Worm (Caenorhabditis elegans): ENCODE data around the gene oct-2.

Gene oct-2

DNA sequence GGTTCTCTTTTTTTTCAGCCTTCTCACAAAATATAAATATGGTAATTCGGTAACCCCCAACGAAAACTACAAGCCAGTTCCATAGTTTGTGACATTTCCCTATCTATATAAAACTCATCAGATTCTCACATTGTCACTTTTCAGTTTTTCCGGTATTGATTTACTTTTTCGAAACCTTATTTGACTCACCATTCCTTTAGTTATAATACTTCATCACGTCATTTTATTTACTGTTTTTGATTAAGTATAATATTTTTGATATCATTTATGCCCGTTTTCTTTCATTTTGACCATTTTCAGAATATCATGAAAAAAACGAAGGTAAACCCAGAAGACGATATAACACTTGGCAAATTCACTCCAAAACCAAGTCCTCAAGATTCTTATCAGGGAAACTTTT lies 5.6 kb downstream of the oct-2 start, which contains the start of gene pgp-3:
TSS of gene pgp-3 (plus strand) at position 301 of the 400 bp plus-strand sequence.
- no peak for TF ChIP-seq alr-1 (tag; optimal IDR thresholded peaks at IDR 0.05; ENCODE audit: borderline replicate concordance)
- TF ChIP-seq nhr-90 (tag; optimal IDR thresholded peaks at IDR 0.05; ENCODE audit: poor library complexity) = no peak
- no peak for TF ChIP-seq ztf-4 (tag; optimal IDR thresholded peaks at IDR 0.05)

DNA sequence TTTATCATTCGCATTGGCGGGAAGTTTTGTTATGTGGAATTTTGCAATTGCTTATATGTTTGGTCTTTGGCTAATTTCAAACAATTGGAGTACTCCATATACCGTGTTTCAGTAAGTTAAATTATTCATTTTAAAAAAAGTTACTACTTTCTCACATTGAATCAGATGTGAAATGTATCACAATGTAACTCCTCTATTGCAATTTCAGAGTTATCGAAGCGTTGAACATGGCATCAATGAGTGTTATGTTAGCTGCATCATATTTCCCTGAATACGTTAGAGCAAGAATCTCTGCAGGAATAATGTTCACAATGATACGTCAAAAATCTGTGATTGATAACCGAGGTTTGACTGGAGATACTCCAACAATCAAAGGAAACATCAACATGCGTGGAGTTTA lies 9.6 kb downstream of the oct-2 start:
- TF ChIP-seq ztf-11 (tag; optimal IDR thresholded peaks at IDR 0.05) (no peak), ceh-90 (tag; optimal IDR thresholded peaks at IDR 0.05) (no peak), efl-1 (optimal IDR thresholded peaks at IDR 0.05) (no peak), efl-1 (GFP tag; optimal IDR thresholded peaks at IDR 0.05 in 1 of 2) (no peak), lir-3 (tag; optimal IDR thresholded peaks at IDR 0.05; ENCODE audit: poor library complexity) (no peak), nhr-237 (tag; optimal IDR thresholded peaks at IDR 0.05) (no peak), egl-13 (tag; optimal IDR thresholded peaks at IDR 0.05) (no peak), fos-1 (tag; optimal IDR thresholded peaks at IDR 0.05) (no peak), zag-1 (tag; optimal IDR thresholded peaks at IDR 0.05) (no peak)

DNA sequence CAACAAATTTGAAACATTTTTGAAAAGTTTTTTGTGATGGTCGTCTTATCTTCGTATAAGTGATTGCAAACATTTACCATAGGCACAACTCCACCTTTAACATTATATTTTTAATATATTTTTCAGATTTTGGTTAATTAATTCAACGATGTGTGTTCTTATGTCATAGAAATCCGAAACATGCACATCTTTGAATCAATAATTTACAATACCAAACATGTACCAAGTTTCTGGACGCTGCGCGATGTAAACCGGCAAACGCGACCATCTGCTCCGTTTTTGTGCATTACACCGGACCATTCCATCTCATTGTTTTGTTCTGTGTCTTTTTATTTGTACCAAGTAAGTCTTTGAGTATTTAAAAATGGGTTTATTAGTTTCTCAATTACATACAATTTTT lies 11.3 kb downstream of the oct-2 start, which contains the start of gene pgp-4:
TSS of gene pgp-4 (plus strand) at position 301 of the 400 bp plus-strand sequence.
- TF ChIP-seq rnt-1 (tag; optimal IDR thresholded peaks at IDR 0.05) = no peak
- no peak for TF ChIP-seq C16A3.4 (tag; optimal IDR thresholded peaks at IDR 0.05)
- no peak for TF ChIP-seq elt-2 (tag; optimal IDR thresholded peaks at IDR 0.05)

DNA sequence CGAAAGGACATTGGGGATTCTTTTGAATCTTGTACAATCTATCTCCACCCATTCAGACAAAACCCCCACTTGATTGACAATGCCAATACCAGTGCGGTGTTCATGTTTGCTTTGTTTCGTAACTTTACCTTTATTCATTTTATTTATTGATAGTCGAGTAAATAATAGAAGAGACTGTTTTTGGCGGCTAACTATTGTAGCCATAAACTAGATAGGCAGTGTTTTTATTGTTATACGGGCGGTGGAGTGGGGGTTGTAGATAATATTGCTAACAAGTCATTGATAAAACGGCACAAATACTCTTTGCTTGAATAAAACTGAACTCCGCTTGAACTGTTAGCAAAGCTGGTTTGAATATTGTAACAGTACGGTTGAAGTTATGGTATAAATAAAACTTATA lies 18.7 kb downstream of the oct-2 start:
- no peak for TF ChIP-seq ceh-63 (GFP tag; optimal IDR thresholded peaks at IDR 0.05)
- TF ChIP-seq lin-14 (GFP tag; optimal IDR thresholded peaks at IDR 0.05) = peak; percentile 43
- TF ChIP-seq egl-27 (tag; optimal IDR thresholded peaks at IDR 0.05) = no peak
- no peak for TF ChIP-seq efl-1 (optimal IDR thresholded peaks at IDR 0.05)
- TF ChIP-seq efl-1 (GFP tag; optimal IDR thresholded peaks at IDR 0.05 in 1 of 2) = peak in 1 of 2 experiments; percentile 34
- TF ChIP-seq zip-4 (GFP tag; optimal IDR thresholded peaks at IDR 0.05) = no peak
- TF ChIP-seq nhr-71 (tag; optimal IDR thresholded peaks at IDR 0.05) = no peak
- no peak for TF ChIP-seq mep-1 (tag; optimal IDR thresholded peaks at IDR 0.05)

DNA sequence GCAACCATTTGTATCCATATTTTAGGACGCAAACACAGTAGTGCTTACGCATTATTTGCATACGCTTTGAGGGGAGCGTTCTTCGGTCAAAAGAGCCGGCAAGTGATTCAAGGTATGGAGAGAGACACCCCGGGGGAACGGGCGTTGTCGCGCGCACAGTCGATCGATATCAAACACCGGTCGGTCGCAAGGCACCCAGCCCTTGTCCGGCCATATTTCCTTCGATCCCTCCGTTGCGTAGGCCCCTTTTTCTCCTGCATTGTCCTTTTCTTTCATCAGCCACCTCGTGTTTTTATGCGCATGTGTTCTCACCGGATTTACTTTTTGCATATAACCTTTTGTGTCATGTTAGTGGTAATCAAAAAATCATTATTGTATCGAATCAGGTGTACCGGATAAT lies 19.7 kb downstream of the oct-2 start:
- no peak for TF ChIP-seq zip-4 (GFP tag; optimal IDR thresholded peaks at IDR 0.05)

DNA sequence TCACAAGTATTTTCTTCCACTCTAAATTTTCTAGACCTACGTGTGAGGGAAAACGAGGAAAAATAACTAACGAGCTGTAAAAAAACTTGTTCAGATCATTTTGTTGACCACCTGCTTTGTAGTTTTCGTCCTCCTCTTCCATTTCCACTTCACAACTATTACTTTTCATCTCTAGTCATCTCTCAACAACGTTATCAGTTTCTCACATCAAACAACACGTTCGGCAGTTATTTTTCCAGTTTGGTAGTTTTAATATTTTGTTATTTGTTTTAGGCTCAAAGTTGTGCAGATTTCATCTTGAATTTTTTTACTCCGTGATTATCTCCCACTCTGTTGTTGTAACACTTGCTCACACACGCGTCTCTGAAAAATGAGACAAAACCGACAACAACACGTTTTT lies 20.8 kb downstream of the oct-2 start:
- TF ChIP-seq lin-15B (tag; optimal IDR thresholded peaks at IDR 0.05) (no peak), efl-1 (optimal IDR thresholded peaks at IDR 0.05) (no peak), efl-1 (GFP tag; optimal IDR thresholded peaks at IDR 0.05 in 1 of 2) (peak in 1 of 2 experiments; percentile 58)

DNA sequence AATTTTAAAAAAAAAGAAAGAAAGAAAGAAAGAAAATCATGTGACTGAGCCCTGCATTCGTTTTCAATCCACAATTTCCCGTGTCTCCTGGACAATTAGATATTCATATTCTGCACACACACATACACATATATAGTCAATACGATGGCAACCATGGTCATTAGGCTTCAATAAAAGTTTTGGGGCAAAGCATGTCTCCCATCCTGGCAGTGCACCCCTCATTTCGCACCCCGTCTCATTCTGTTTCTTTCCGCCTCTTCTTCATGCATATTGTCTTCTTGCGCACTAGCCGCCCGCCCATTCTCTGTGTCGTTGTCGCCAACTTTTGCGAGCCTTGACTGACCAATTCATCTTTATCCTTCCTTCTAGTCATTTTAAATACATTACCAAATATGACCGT lies 21.4 kb downstream of the oct-2 start:
- peak; percentile 4 for TF ChIP-seq fkh-8 (tag; optimal IDR thresholded peaks at IDR 0.05)
- TF ChIP-seq xbp-1 (tag; optimal IDR thresholded peaks at IDR 0.05) = no peak
- TF ChIP-seq dsc-1 (tag; optimal IDR thresholded peaks at IDR 0.05) = peak; percentile 52
- peak; percentile 42 for TF ChIP-seq lin-14 (GFP tag; optimal IDR thresholded peaks at IDR 0.05)
- no peak for TF ChIP-seq lsy-2 (tag; optimal IDR thresholded peaks at IDR 0.05)

DNA sequence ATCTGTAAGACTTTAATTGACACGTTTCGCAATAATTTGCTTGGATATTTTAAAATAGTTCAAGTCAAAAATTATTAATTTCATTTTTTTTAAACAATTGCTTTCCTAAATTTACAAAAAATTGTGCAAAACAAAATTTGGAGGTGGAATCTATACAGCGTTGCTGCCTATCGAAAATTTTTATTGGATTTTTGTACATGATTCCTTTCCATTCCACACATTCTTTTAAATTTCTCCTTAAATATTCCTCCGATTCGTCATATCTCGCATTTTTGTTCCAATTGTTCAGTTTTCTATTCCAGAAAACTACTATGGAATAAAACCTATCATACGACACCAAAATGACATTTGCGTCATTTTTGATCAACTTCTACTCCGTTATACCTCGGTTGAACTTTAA lies 22.2 kb downstream of the oct-2 start, which contains the start of gene ttyh-1:
TSS of gene ttyh-1 (plus strand) at position 301 of the 400 bp plus-strand sequence.
- TF ChIP-seq tlp-1 (tag; optimal IDR thresholded peaks at IDR 0.05) (no peak), dsc-1 (tag; optimal IDR thresholded peaks at IDR 0.05) (no peak), sup-37 (GFP tag; optimal IDR thresholded peaks at IDR 0.05) (no peak), grh-1 (GFP tag; IDR thresholded peaks at IDR 0.05) (no peak), aha-1 (tag; optimal IDR thresholded peaks at IDR 0.05) (no peak), vab-15 (tag; optimal IDR thresholded peaks at IDR 0.05) (no peak), aly-2 (tag; optimal IDR thresholded peaks at IDR 0.05) (no peak), sptf-1 (tag; optimal IDR thresholded peaks at IDR 0.05) (no peak), zag-1 (tag; optimal IDR thresholded peaks at IDR 0.05) (no peak), unc-30 (tag; optimal IDR thresholded peaks at IDR 0.05) (no peak), mef-2 (tag; optimal IDR thresholded peaks at IDR 0.05) (no peak)
